Worm (Caenorhabditis elegans): ENCODE data around the gene srx-39.

The srx-39 gene

DNA sequence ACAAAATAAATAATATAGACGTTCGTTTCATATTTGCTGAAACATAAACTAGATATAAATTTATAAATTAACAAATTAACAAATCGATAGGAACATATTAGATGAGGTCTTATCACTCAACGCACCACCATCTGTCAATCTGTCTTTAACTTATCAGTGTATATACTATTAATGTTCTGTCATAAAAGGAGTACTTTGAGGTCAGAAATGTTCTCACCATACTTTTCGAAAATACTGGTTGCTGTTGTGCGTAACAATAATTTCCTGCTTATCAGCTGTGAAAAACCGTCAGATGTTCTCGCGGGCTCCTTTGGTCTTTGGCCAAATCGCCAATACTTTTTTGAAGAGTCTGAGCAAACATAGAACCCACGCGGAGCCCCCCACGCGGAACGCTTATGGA, 34.9 kb upstream of the srx-39 start, which contains the start of gene C03A7.13:
C03A7.13 (minus strand) TSS at position 43 of the 400 bp plus-strand sequence.
- no peak for TF ChIP-seq nhr-28 (tag; optimal IDR thresholded peaks at IDR 0.05)
- no peak for TF ChIP-seq lsy-2 (tag; optimal IDR thresholded peaks at IDR 0.05)
- TF ChIP-seq elt-3 (tag; optimal IDR thresholded peaks at IDR 0.05): no peak
- no peak for TF ChIP-seq nhr-76 (tag; optimal IDR thresholded peaks at IDR 0.05)

DNA sequence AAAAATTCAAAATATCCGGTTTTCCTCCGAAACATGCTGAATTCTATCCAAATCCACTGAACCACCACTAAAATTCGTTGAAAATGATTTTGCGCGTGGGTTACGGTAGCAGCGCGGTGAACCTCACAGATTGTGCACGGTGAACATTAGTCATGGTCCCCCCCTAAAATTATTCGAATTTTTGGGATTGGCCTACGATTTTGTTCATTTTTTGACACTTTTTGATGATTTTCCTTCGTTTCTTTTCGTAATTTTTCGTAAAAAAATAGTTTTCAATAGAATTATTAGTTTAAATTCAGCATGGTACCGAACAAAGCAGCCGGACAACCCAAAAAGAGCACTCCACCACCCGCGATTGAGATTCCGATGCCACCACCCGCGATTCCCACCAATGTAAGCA, 24.1 kb upstream of the srx-39 start, which contains the start of gene C03A7.2:
C03A7.2 (plus strand) TSS at position 301 of the 400 bp plus-strand sequence.
- no peak for TF ChIP-seq M03D4.4 (tag; optimal IDR thresholded peaks at IDR 0.05)
- TF ChIP-seq sptf-1 (tag; optimal IDR thresholded peaks at IDR 0.05): no peak
- no peak for TF ChIP-seq mep-1 (tag; optimal IDR thresholded peaks at IDR 0.05)
- no peak for TF ChIP-seq nhr-28 (tag; optimal IDR thresholded peaks at IDR 0.05)
- no peak for TF ChIP-seq mab-5 (tag; optimal IDR thresholded peaks at IDR 0.05)
- no peak for TF ChIP-seq nhr-12 (tag; optimal IDR thresholded peaks at IDR 0.05)

DNA sequence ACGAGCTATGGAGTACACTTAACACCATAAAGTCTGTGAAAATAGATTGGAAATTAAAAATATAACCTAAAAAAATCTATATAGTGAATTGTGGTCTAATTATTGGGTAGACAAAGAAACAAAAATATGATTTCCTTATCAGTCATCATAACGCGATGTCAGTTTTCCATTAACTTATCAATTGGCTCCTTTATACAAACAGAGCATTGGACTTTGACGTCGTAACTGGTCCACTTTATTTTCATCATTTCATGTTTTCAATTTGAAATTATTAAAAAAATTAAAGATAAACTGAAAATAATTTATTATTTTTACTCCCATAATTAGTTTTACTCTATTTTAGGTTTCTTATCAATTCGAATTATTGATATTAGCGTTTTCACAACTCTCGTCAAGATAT, 20.5 kb upstream of the srx-39 start:
- TF ChIP-seq zip-8 (tag; optimal IDR thresholded peaks at IDR 0.05): no peak
- TF ChIP-seq elt-1 (tag; optimal IDR thresholded peaks at IDR 0.05; ENCODE audit: borderline replicate concordance, insufficient read depth): no peak
- TF ChIP-seq unc-39 (tag; optimal IDR thresholded peaks at IDR 0.05): no peak
- no peak for TF ChIP-seq sem-2 (GFP tag; optimal IDR thresholded peaks at IDR 0.05)
- no peak for TF ChIP-seq pha-4 (tag; optimal IDR thresholded peaks at IDR 0.05)

DNA sequence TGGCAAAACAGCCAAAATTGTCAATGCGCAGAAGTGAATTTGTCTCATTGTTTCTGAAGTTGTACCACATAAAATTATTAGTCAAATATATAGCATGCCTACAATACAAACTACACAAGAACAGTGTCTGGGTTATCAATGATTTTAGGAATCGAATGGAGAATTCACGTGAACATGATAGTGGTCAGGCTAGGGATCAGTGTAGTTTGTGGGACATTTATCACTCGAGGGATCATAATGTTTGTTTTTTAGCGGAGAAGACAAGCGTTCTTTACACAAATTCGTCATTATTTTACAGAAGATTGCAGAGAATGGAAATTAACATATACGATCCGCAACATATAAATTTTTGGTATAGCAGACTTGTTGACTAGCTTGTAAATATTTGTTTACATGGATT, 19.6 kb upstream of the srx-39 start, which contains the start of gene ugt-51:
ugt-51 (minus strand) TSS at position 101 of the 400 bp plus-strand sequence.
- no peak for TF ChIP-seq unc-39 (tag; optimal IDR thresholded peaks at IDR 0.05)
- no peak for TF ChIP-seq ceh-43 (GFP tag; optimal IDR thresholded peaks at IDR 0.05)
- no peak for TF ChIP-seq snpc-4 (tag; optimal IDR thresholded peaks at IDR 0.05)
- TF ChIP-seq elt-1 (tag; optimal IDR thresholded peaks at IDR 0.05; ENCODE audit: borderline replicate concordance, insufficient read depth): no peak
- no peak for TF ChIP-seq ceh-83 (GFP tag; optimal IDR thresholded peaks at IDR 0.05)
- no peak for TF ChIP-seq nhr-76 (tag; optimal IDR thresholded peaks at IDR 0.05)
- no peak for TF ChIP-seq nhr-28 (tag; optimal IDR thresholded peaks at IDR 0.05)
- TF ChIP-seq unc-120 (tag; optimal IDR thresholded peaks at IDR 0.05; ENCODE audit: poor library complexity, severe bottlenecking): no peak
- TF ChIP-seq nhr-237 (tag; optimal IDR thresholded peaks at IDR 0.05): no peak
- no peak for TF ChIP-seq bed-3 (GFP tag; optimal IDR thresholded peaks at IDR 0.05)
- no peak for TF ChIP-seq lin-32 (GFP tag; optimal IDR thresholded peaks at IDR 0.05)
- no peak for TF ChIP-seq mls-2 (tag; optimal IDR thresholded peaks at IDR 0.05)
- TF ChIP-seq mab-5 (tag; optimal IDR thresholded peaks at IDR 0.05): no peak
- TF ChIP-seq ztf-11 (tag; optimal IDR thresholded peaks at IDR 0.05): no peak
- no peak for TF ChIP-seq blmp-1 (tag; optimal IDR thresholded peaks at IDR 0.05)
- TF ChIP-seq lsy-2 (tag; optimal IDR thresholded peaks at IDR 0.05): no peak

DNA sequence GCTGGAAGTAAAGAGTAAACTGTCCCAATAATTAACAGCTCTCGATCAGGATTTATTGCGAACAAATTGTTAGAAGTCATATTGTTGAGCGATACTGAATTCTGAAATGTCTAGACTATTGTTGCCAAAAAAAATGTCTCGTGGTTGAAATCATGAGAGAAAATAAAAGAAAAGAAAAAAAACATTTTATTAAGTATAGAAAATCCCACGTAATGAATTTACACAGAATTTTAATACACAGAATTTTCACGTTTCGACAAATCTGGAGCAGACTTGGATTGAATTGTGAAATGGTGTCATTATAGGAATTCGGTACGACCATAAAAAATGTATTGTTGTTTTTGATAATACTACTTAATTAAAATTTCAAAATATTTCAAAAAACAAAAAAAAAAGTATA, 15.3 kb upstream of the srx-39 start, which contains the start of gene srt-65:
srt-65 (minus strand) TSS at position 101 of the 400 bp plus-strand sequence.
- TF ChIP-seq M03D4.4 (tag; optimal IDR thresholded peaks at IDR 0.05) (no peak), unc-120 (tag; optimal IDR thresholded peaks at IDR 0.05; ENCODE audit: poor library complexity, severe bottlenecking) (no peak), nhr-2 (tag; optimal IDR thresholded peaks at IDR 0.05) (no peak), nhr-12 (tag; optimal IDR thresholded peaks at IDR 0.05) (no peak), snpc-4 (tag; optimal IDR thresholded peaks at IDR 0.05) (no peak), lin-32 (GFP tag; optimal IDR thresholded peaks at IDR 0.05) (no peak), ceh-83 (GFP tag; optimal IDR thresholded peaks at IDR 0.05) (no peak), unc-62 (GFP tag; optimal IDR thresholded peaks at IDR 0.05) (no peak), ceh-39 (tag; optimal IDR thresholded peaks at IDR 0.05) (no peak), ham-2 (GFP tag; optimal IDR thresholded peaks at IDR 0.05) (no peak), flh-1 (GFP tag; optimal IDR thresholded peaks at IDR 0.05) (no peak), nhr-28 (tag; optimal IDR thresholded peaks at IDR 0.05) (no peak)

DNA sequence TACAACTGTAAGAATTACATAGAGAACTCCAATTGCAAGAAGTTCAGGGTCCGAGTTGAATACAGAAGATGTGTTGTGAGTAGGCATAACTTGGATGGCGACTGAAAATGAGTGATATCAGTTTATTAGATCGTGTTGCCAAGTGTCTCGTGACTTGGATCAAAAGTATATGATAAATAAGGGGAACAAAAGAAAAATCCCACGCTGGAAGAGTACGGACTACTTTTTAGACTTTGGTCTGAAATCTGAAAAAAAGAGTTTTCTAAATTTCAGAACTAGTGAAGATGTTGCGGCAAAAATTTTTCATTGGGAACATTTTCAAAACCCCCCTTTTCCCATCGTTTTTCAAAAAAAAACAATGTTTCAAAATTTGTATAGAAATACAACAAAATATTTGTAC, 12.0 kb upstream of the srx-39 start, which contains the start of gene srt-64:
srt-64 (minus strand) TSS at position 101 of the 400 bp plus-strand sequence.
- TF ChIP-seq unc-62 (GFP tag; optimal IDR thresholded peaks at IDR 0.05) (no peak), blmp-1 (tag; optimal IDR thresholded peaks at IDR 0.05) (no peak), ztf-11 (tag; optimal IDR thresholded peaks at IDR 0.05) (no peak), nhr-76 (tag; optimal IDR thresholded peaks at IDR 0.05) (no peak), sptf-1 (tag; optimal IDR thresholded peaks at IDR 0.05) (no peak), sem-2 (GFP tag; optimal IDR thresholded peaks at IDR 0.05) (no peak), lin-32 (GFP tag; optimal IDR thresholded peaks at IDR 0.05) (no peak), unc-120 (tag; optimal IDR thresholded peaks at IDR 0.05; ENCODE audit: poor library complexity, severe bottlenecking) (no peak)

All from whole organism, mixed stage, embryonic.